Worm (Caenorhabditis elegans) whole organism, young adult: Measurements from ENCODE around the gene vdac-1.

Source experiments
- F22D6.2 ChIP-seq: sonication (generic microtip); optimal IDR thresholded peaks from 2 replicates; lab custom pipeline; 2016; ENCODE audit warnings: mild to moderate bottlenecking, missing genetic modification characterization, missing compliant biosample characterization
- F33H1.4 ChIP-seq: fragments of 200-800 bp; sonication (Bioruptor generic); IDR thresholded peaks from 2 replicates; pipeline ENCODE4 v1.3.6; 2022; ENCODE audit warnings: missing genetic modification reagents, missing genetic modification characterization, missing compliant biosample characterization
- F39B2.1 ChIP-seq: fragments of 200-800 bp; sonication (Bioruptor generic); IDR thresholded peaks from 2 replicates; pipeline ENCODE4 v1.3.6; 2022; ENCODE audit warnings: missing genetic modification reagents, missing genetic modification characterization, missing compliant biosample characterization
- F49E8.2 ChIP-seq: sonication (generic microtip); optimal IDR thresholded peaks from 3 replicates; lab custom pipeline; 2017; ENCODE audit warnings: missing genetic modification characterization, mild to moderate bottlenecking, missing compliant biosample characterization, antibody characterized with exemption, moderate library complexity; ENCODE audit not compliant: insufficient read depth
- K12H6.12 ChIP-seq: fragments of 200-800 bp; sonication (Bioruptor generic); optimal IDR thresholded peaks from 2 replicates; lab custom pipeline; 2018; ENCODE audit warnings: mild to moderate bottlenecking, missing genetic modification characterization, missing compliant biosample characterization
- Y95B8A.8 ChIP-seq: fragments of 200-800 bp; sonication (Bioruptor generic); IDR thresholded peaks from 2 replicates; pipeline ENCODE4 v1.3.6; 2022; ENCODE audit warnings: missing genetic modification reagents, missing genetic modification characterization, missing compliant biosample characterization
- ZK185.1 ChIP-seq: sonication (generic microtip); optimal IDR thresholded peaks from 2 replicates; lab custom pipeline; 2016; ENCODE audit warnings: mild to moderate bottlenecking, missing genetic modification characterization, missing compliant biosample characterization; ENCODE audit not compliant: poor library complexity, severe bottlenecking
- ama-1 ChIP-seq, 3 experiments: fragments of 150-350 bp in 1 of 3; sonication (generic microtip) in 2 of 3; optimal IDR thresholded peaks; 2 replicates each; lab custom pipeline; 2014 to 2018; ENCODE audit warnings: missing biosample characterization in 2 of 3, missing genetic modification characterization in 2 of 3, missing genetic modification reagents in 2 of 3
- aptf-2 ChIP-seq: fragments of 200-800 bp; sonication (Bioruptor generic); conservative IDR thresholded peaks from 2 replicates; pipeline ENCODE4 v1.3.6; 2022; ENCODE audit warnings: missing genetic modification reagents, missing genetic modification characterization, missing compliant biosample characterization
- atf-7 ChIP-seq: sonication (generic microtip); optimal IDR thresholded peaks from 2 replicates; lab custom pipeline; 2017; ENCODE audit warnings: mild to moderate bottlenecking, missing genetic modification characterization, missing compliant biosample characterization
- attf-3 ChIP-seq: fragments of 200-800 bp; sonication (Bioruptor generic); conservative IDR thresholded peaks from 2 replicates; pipeline ENCODE4 v1.3.6; 2022; ENCODE audit warnings: missing genetic modification reagents, missing genetic modification characterization, missing compliant biosample characterization
- attf-5 ChIP-seq: fragments of 200-800 bp; sonication (Bioruptor generic); optimal IDR thresholded peaks from 2 replicates; lab custom pipeline; 2018; ENCODE audit warnings: mild to moderate bottlenecking, missing genetic modification characterization, missing compliant biosample characterization
- attf-6 ChIP-seq: fragments of 200-800 bp; sonication (Bioruptor generic); IDR thresholded peaks from 2 replicates; pipeline ENCODE4 v1.3.6; 2022; ENCODE audit warnings: missing genetic modification reagents, missing genetic modification characterization, missing compliant biosample characterization
- ceh-58 ChIP-seq: fragments of 200-800 bp; sonication (Bioruptor generic); IDR thresholded peaks from 2 replicates; pipeline ENCODE4 v1.3.6; 2022; ENCODE audit warnings: missing genetic modification characterization, missing compliant biosample characterization
- chd-7 ChIP-seq: sonication (generic microtip); optimal IDR thresholded peaks from 2 replicates; lab custom pipeline; 2016; ENCODE audit warnings: mild to moderate bottlenecking, missing genetic modification characterization, moderate library complexity, missing compliant biosample characterization
- die-1 ChIP-seq: sonication (generic microtip); optimal IDR thresholded peaks from 2 replicates; lab custom pipeline; 2016; ENCODE audit warnings: missing genotype, mild to moderate bottlenecking, missing genetic modification characterization, missing compliant biosample characterization
- dpl-1 ChIP-seq: fragments of 150-350 bp; optimal IDR thresholded peaks from 2 replicates; lab custom pipeline; 2014; ENCODE audit warnings: missing biosample characterization, missing genetic modification reagents, missing genetic modification characterization
- efl-1 ChIP-seq: fragments of 150-350 bp; optimal IDR thresholded peaks from 2 replicates; lab custom pipeline; 2014; ENCODE audit warnings: missing biosample characterization, missing genetic modification reagents, missing genetic modification characterization
- fkh-3 ChIP-seq: sonication (generic microtip); optimal IDR thresholded peaks from 2 replicates; lab custom pipeline; 2016; ENCODE audit warnings: mild to moderate bottlenecking, missing genetic modification characterization, missing compliant biosample characterization
- gei-17 ChIP-seq: fragments of 200-800 bp; sonication (Bioruptor generic); optimal IDR thresholded peaks from 2 replicates; lab custom pipeline; 2018; ENCODE audit warnings: mild to moderate bottlenecking, missing genetic modification characterization, missing compliant biosample characterization
- him-1 ChIP-seq: sonication (generic microtip); optimal IDR thresholded peaks from 2 replicates; lab custom pipeline; 2016; ENCODE audit warnings: missing genotype, missing genetic modification reagents, missing genetic modification characterization, missing compliant biosample characterization
- hmg-1.2 ChIP-seq: fragments of 200-800 bp; sonication (Bioruptor generic); IDR thresholded peaks from 2 replicates; pipeline ENCODE4 v1.3.6; 2022; ENCODE audit warnings: missing genetic modification reagents, missing genetic modification characterization, missing compliant biosample characterization
- hmg-20 ChIP-seq: fragments of 200-800 bp; sonication (Bioruptor generic); IDR thresholded peaks from 2 replicates; pipeline ENCODE4 v1.3.6; 2022; ENCODE audit warnings: missing genetic modification reagents, missing genetic modification characterization, missing compliant biosample characterization
- lin-26 ChIP-seq: fragments of 200-800 bp; sonication (Bioruptor generic); IDR thresholded peaks from 2 replicates; pipeline ENCODE4 v1.3.6; 2022; ENCODE audit warnings: missing genetic modification reagents, missing genetic modification characterization, missing compliant biosample characterization
- lin-40 ChIP-seq: sonication (generic microtip); optimal IDR thresholded peaks from 2 replicates; lab custom pipeline; 2016; ENCODE audit warnings: missing genetic modification characterization, mild to moderate bottlenecking, missing compliant biosample characterization, missing genotype, missing genetic modification reagents
- lin-54 ChIP-seq: fragments of 200-800 bp; sonication (Bioruptor generic); optimal IDR thresholded peaks from 2 replicates; lab custom pipeline; 2018; ENCODE audit warnings: mild to moderate bottlenecking, missing genetic modification characterization, missing compliant biosample characterization
- lsl-1 ChIP-seq: fragments of 200-800 bp; sonication (Bioruptor generic); optimal IDR thresholded peaks from 2 replicates; lab custom pipeline; 2018; ENCODE audit warnings: mild to moderate bottlenecking, missing genetic modification characterization, moderate library complexity, missing compliant biosample characterization
- madf-6 ChIP-seq: fragments of 200-800 bp; sonication (Bioruptor generic); IDR thresholded peaks from 2 replicates; pipeline ENCODE4 v1.3.6; 2022; ENCODE audit warnings: missing genetic modification reagents, missing genetic modification characterization, missing compliant biosample characterization
- mcd-1 ChIP-seq: fragments of 200-800 bp; sonication (Bioruptor generic); IDR thresholded peaks from 2 replicates; pipeline ENCODE4 v1.3.6; 2022; ENCODE audit warnings: missing genetic modification reagents, missing genetic modification characterization, missing compliant biosample characterization
- nfya-2 ChIP-seq: fragments of 200-800 bp; sonication (Bioruptor generic); IDR thresholded peaks from 2 replicates; pipeline ENCODE4 v1.3.6; 2022; ENCODE audit warnings: missing genetic modification reagents, missing genetic modification characterization, missing compliant biosample characterization
- nfyb-1 ChIP-seq: fragments of 200-800 bp; sonication (Bioruptor generic); IDR thresholded peaks from 2 replicates; pipeline ENCODE4 v1.3.6; 2022; ENCODE audit warnings: missing genetic modification reagents, missing genetic modification characterization, missing compliant biosample characterization
- nhr-179 ChIP-seq: sonication (generic microtip); optimal IDR thresholded peaks from 2 replicates; lab custom pipeline; 2016; ENCODE audit warnings: mild to moderate bottlenecking, missing genetic modification characterization, missing compliant biosample characterization
- nhr-90 ChIP-seq: sonication (generic microtip); optimal IDR thresholded peaks from 2 replicates; lab custom pipeline; 2016; ENCODE audit warnings: missing genotype, mild to moderate bottlenecking, missing genetic modification characterization, missing compliant biosample characterization
- pbrm-1 ChIP-seq: fragments of 200-800 bp; sonication (Bioruptor generic); IDR thresholded peaks from 2 replicates; pipeline ENCODE4 v1.3.6; 2022; ENCODE audit warnings: missing genetic modification reagents, missing genetic modification characterization, missing compliant biosample characterization
- pha-4 ChIP-seq: fragments of 150-350 bp; sonication (generic microtip); optimal IDR thresholded peaks from 2 replicates; lab custom pipeline; 2014; ENCODE audit warnings: missing biosample characterization, missing genetic modification reagents, missing genetic modification characterization
- rpc-1 ChIP-seq, 2 experiments: fragments of 150-350 bp in 1 of 2; sonication (generic microtip) in 1 of 2; optimal IDR thresholded peaks; 2 replicates each; lab custom pipeline; 2014 to 2018; ENCODE audit warnings: missing biosample characterization in 1 of 2, missing genetic modification characterization in 1 of 2, missing genetic modification reagents in 1 of 2, missing genotype in 1 of 2
- sea-2 ChIP-seq: fragments of 200-800 bp; sonication (Bioruptor generic); IDR thresholded peaks from 2 replicates; pipeline ENCODE4 v1.3.6; 2022; ENCODE audit warnings: missing genetic modification characterization, missing compliant biosample characterization
- snpc-1.3 ChIP-seq: sonication (generic microtip); optimal IDR thresholded peaks from 2 replicates; lab custom pipeline; 2017; ENCODE audit warnings: missing genetic modification characterization, mild to moderate bottlenecking, missing compliant biosample characterization, antibody characterized with exemption, moderate library complexity, missing genotype, missing genetic modification reagents; ENCODE audit not compliant: insufficient read depth
- snpc-3.4 ChIP-seq: sonication (generic microtip); optimal IDR thresholded peaks from 2 replicates; lab custom pipeline; 2017; ENCODE audit warnings: missing genetic modification characterization, mild to moderate bottlenecking, missing compliant biosample characterization, antibody characterized with exemption, moderate library complexity, missing genotype, missing genetic modification reagents
- sptf-2 ChIP-seq: fragments of 200-800 bp; sonication (Bioruptor generic); optimal IDR thresholded peaks from 2 replicates; lab custom pipeline; 2018; ENCODE audit warnings: mild to moderate bottlenecking, missing genetic modification characterization, missing compliant biosample characterization
- unc-130 ChIP-seq: sonication (generic microtip); optimal IDR thresholded peaks from 2 replicates; lab custom pipeline; 2016; ENCODE audit warnings: missing genetic modification reagents, missing genetic modification characterization, missing compliant biosample characterization
- xnd-1 ChIP-seq: sonication (generic microtip); optimal IDR thresholded peaks from 2 replicates; lab custom pipeline; 2016; ENCODE audit warnings: missing genotype, missing genetic modification reagents, missing genetic modification characterization, missing compliant biosample characterization
- zim-3 ChIP-seq: sonication (generic microtip); optimal IDR thresholded peaks from 2 replicates; lab custom pipeline; 2017; ENCODE audit warnings: mild to moderate bottlenecking, missing genetic modification characterization, moderate library complexity, missing compliant biosample characterization
- ztf-28 ChIP-seq: fragments of 200-800 bp; sonication (Bioruptor generic); IDR thresholded peaks from 2 replicates; pipeline ENCODE4 v1.3.6; 2022; ENCODE audit warnings: missing genetic modification reagents, missing genetic modification characterization, missing compliant biosample characterization
- ztf-6 ChIP-seq: fragments of 200-800 bp; sonication (Bioruptor generic); IDR thresholded peaks from 2 replicates; pipeline ENCODE4 v1.3.6; 2022; ENCODE audit warnings: missing genetic modification reagents, missing genetic modification characterization, missing compliant biosample characterization

The vdac-1 gene

DNA sequence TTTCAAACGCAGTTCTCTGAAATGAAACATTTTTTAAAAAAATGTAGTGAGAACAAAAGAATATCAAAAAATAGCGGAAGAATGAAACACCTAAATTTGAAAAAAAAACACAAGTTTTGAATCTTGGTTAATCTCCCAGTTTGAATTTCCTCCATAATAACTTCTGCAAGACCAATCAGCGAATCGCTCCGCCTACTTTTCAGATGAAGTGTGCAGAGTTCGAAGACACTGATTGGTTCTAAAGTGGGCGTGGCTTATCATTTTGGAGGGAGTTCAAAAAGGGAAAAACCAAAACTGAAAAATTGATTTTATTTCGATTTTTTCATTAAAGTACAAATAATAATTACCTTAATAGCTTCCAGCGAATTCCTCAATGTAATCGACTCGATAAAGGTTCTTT lies 3.1 kb upstream of the vdac-1 start:
- TF ChIP-seq lin-26 (GFP tag; lab: Robert Waterston, UW) = no peak
- no peak for TF ChIP-seq chd-7 (tag; lab: Kevin White, UChicago)
- TF ChIP-seq nhr-179 (tag; lab: Kevin White, UChicago) = no peak
- peak; percentile 4 for TF ChIP-seq snpc-1.3 (tag; lab: Kevin White, UChicago)
- peak; percentile 97 for TF ChIP-seq nfyb-1 (GFP tag; lab: Robert Waterston, UW)
- no peak for TF ChIP-seq hmg-1.2 (GFP tag; lab: Robert Waterston, UW)
- no peak for TF ChIP-seq K12H6.12 (tag; lab: Kevin White, UChicago)
- TF ChIP-seq pha-4 (tag; lab: Kevin White, UChicago) = no peak
- TF ChIP-seq efl-1 (GFP tag; lab: Kevin White, UChicago) = peak; percentile 18
- TF ChIP-seq snpc-3.4 (tag; lab: Kevin White, UChicago) = peak; percentile 14
- no peak for TF ChIP-seq ztf-28 (GFP tag; lab: Robert Waterston, UW)
- TF ChIP-seq nfya-2 = 0 out of 2 replicates have a peak, but pooled peaks have one; percentile 80
- no peak for TF ChIP-seq rpc-1 (optimal IDR thresholded peaks at IDR 0.05; lab: Kevin White, UChicago)
- no peak for TF ChIP-seq rpc-1 (tag; optimal IDR thresholded peaks at IDR 0.05; lab: Kevin White, UChicago)

DNA sequence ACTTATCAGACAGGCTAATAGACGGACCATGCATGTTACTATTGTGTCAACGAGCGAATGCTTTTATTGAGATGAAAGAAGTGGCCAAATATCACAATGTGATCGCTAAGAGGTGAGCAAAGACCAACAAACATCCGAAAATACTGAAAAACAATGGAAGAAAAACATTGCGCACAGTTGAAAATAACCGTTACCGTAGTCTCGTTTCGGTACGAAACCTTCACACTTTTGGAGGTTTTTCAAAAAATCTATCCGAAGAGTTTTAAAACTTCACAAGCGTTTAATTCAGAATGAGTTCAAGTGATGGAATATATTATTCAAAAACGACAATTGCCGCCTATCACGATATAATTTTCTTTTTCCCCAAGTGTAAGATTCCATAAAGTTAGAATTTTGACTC lies 1.2 kb upstream of the vdac-1 start:
- TF ChIP-seq die-1 (tag; lab: Kevin White, UChicago) = no peak
- peak; percentile 6 for TF ChIP-seq xnd-1 (tag; lab: Kevin White, UChicago)
- TF ChIP-seq F33H1.4 (GFP tag; lab: Robert Waterston, UW) = peak; percentile 80
- TF ChIP-seq atf-7 (tag; lab: Kevin White, UChicago) = no peak
- peak; percentile 35; the same call in 1 of the 2 replicates for TF ChIP-seq attf-3
- no peak for TF ChIP-seq F49E8.2 (tag; lab: Kevin White, UChicago)
- TF ChIP-seq attf-5 (GFP tag; lab: Kevin White, UChicago) = no peak
- TF ChIP-seq ceh-58 (GFP tag; lab: Robert Waterston, UW) = no peak
- TF ChIP-seq ztf-6 (GFP tag; lab: Robert Waterston, UW) = no peak
- peak; percentile 51 for TF ChIP-seq efl-1 (GFP tag; lab: Kevin White, UChicago)
- TF ChIP-seq lsl-1 = peak; percentile 79
- no peak for TF ChIP-seq K12H6.12 (tag; lab: Kevin White, UChicago)
- no peak for TF ChIP-seq ama-1 (optimal IDR thresholded peaks at IDR 0.05; lab: Kevin White, UChicago)
- no peak for TF ChIP-seq ama-1 (GFP tag; optimal IDR thresholded peaks at IDR 0.05; lab: Kevin White, UChicago)
- peak; percentile 53 for TF ChIP-seq lin-54 (GFP tag; lab: Kevin White, UChicago)
- TF ChIP-seq nhr-90 = no peak
- no peak for TF ChIP-seq hmg-20
- TF ChIP-seq F22D6.2 (tag; lab: Kevin White, UChicago) = no peak
- TF ChIP-seq dpl-1 (GFP tag; lab: Kevin White, UChicago) = peak; percentile 40
- peak; percentile 16 for TF ChIP-seq him-1 (tag; lab: Kevin White, UChicago)
- TF ChIP-seq aptf-2 (GFP tag; lab: Robert Waterston, UW) = no peak
- TF ChIP-seq zim-3 = no peak
- no peak for TF ChIP-seq fkh-3 (tag; lab: Kevin White, UChicago)
- no peak for TF ChIP-seq F39B2.1 (GFP tag; lab: Robert Waterston, UW)
- peak; percentile 54; the same call in 1 of the 2 replicates for TF ChIP-seq madf-6 (GFP tag; lab: Robert Waterston, UW)

ce11 chrIV:7507305-7507704 lies 386 bp downstream of the vdac-1 start:
- no peak for TF ChIP-seq xnd-1 (tag; lab: Kevin White, UChicago)
- TF ChIP-seq hmg-1.2 (GFP tag; lab: Robert Waterston, UW) = no peak
- no peak for TF ChIP-seq attf-3
- TF ChIP-seq F22D6.2 (tag; lab: Kevin White, UChicago) = no peak
- peak; percentile 0 for TF ChIP-seq sptf-2
- peak; percentile 21 for TF ChIP-seq lin-54 (GFP tag; lab: Kevin White, UChicago)
- no peak for TF ChIP-seq attf-6
- TF ChIP-seq pbrm-1 (GFP tag; lab: Robert Waterston, UW) = peak; percentile 37; the same call in 1 of the 2 replicates
- peak; percentile 54 for TF ChIP-seq ZK185.1 (tag; lab: Kevin White, UChicago)
- no peak for TF ChIP-seq fkh-3 (tag; lab: Kevin White, UChicago)
- TF ChIP-seq unc-130 (GFP tag; lab: Kevin White, UChicago) = no peak
- no peak for TF ChIP-seq chd-7 (tag; lab: Kevin White, UChicago)
- TF ChIP-seq Y95B8A.8 (GFP tag; lab: Robert Waterston, UW) = no peak
- TF ChIP-seq lin-40 (tag; lab: Kevin White, UChicago) = peak; percentile 35
- no peak for TF ChIP-seq gei-17
- TF ChIP-seq sea-2 (GFP tag; lab: Robert Waterston, UW) = no peak
- TF ChIP-seq mcd-1 = no peak; the same call in none of the 2 replicates
